Worm (Caenorhabditis elegans) whole organism, early embryonic: Measurements from ENCODE around the gene jun-1.

Source experiments
- B0310.2 ChIP-seq: sonication (generic microtip); optimal IDR thresholded peaks from 2 replicates; lab custom pipeline; 2016; ENCODE audit warnings: mild to moderate bottlenecking, missing genetic modification characterization, missing compliant biosample characterization
- F13C5.2 ChIP-seq: sonication (generic microtip); optimal IDR thresholded peaks from 2 replicates; lab custom pipeline; 2017; ENCODE audit warnings: mild to moderate bottlenecking, missing genetic modification characterization, inconsistent platforms, missing compliant biosample characterization
- ama-1 ChIP-seq: fragments of 150-350 bp; optimal IDR thresholded peaks from 2 replicates; lab custom pipeline; 2014
- ceh-36 ChIP-seq: sonication (generic microtip); optimal IDR thresholded peaks from 2 replicates; lab custom pipeline; 2016; ENCODE audit warnings: missing genetic modification characterization, inconsistent platforms, missing compliant biosample characterization
- ets-7 ChIP-seq: sonication (generic microtip); optimal IDR thresholded peaks from 2 replicates; lab custom pipeline; 2016; ENCODE audit warnings: missing genotype, missing genetic modification characterization, missing compliant biosample characterization
- flt-1 ChIP-seq: fragments of 200-800 bp; sonication (Bioruptor generic); IDR thresholded peaks from 2 replicates; pipeline ENCODE4 v1.3.6; 2022; ENCODE audit warnings: missing genetic modification characterization, missing compliant biosample characterization
- hmbx-1 ChIP-seq: sonication (generic microtip); optimal IDR thresholded peaks from 2 replicates; lab custom pipeline; 2016; ENCODE audit warnings: mild to moderate bottlenecking, missing genetic modification characterization, missing compliant biosample characterization
- hnd-1 ChIP-seq: sonication (generic microtip); optimal IDR thresholded peaks from 2 replicates; lab custom pipeline; 2016; ENCODE audit warnings: missing genetic modification characterization, missing compliant biosample characterization
- tbx-37 ChIP-seq: fragments of 200-800 bp; sonication (Bioruptor generic); conservative IDR thresholded peaks from 2 replicates; pipeline ENCODE4 v1.3.6; 2022; ENCODE audit warnings: missing genetic modification reagents, missing genetic modification characterization, missing compliant biosample characterization

DNA sequence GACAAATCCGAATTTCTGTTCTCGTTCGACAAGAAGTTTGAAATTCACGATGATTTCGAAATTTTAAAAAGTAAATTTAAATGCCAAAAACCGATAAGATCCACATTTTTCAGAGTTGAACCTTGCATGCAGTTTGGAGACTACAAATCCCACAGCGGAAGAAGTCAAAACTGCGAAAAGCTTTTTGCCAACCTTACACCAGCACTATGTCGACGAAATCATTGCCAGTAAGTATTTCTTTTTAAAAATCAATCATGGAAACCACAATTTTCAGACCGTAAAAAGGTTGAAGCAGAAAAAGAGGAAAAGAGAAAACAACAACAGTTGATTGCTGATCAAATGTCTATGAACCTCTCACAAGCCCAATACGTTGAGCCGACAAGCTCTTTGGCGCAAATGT is 57.9 kb downstream of the jun-1 start:
- TF ChIP-seq hnd-1 (tag; lab: Kevin White, UChicago) (no peak), ama-1 (lab: Kevin White, UChicago) (no peak), B0310.2 (tag; lab: Kevin White, UChicago) (no peak), flt-1 (GFP tag; lab: Robert Waterston, UW) (no peak), ceh-36 (tag; lab: Kevin White, UChicago) (no peak), ets-7 (no peak), hmbx-1 (tag; lab: Kevin White, UChicago) (no peak), F13C5.2 (tag; lab: Kevin White, UChicago) (no peak), tbx-37 (no peak)
